Worm (Caenorhabditis elegans) whole organism, L2 larva: ENCODE measurements around the gene ZK1073.1.

Experiments
- C34F6.9 ChIP-seq: fragments of 150-350 bp; optimal IDR thresholded peaks from 2 replicates; lab custom pipeline; 2014; ENCODE audit warnings: missing biosample characterization, missing genetic modification characterization
- F13H6.1 ChIP-seq: sonication (generic microtip); optimal IDR thresholded peaks from 2 replicates; lab custom pipeline; 2016; ENCODE audit warnings: missing genetic modification characterization, missing compliant biosample characterization
- R02D3.7 ChIP-seq: fragments of 150-350 bp; optimal IDR thresholded peaks from 2 replicates; lab custom pipeline; 2014; ENCODE audit warnings: missing biosample characterization, missing genetic modification characterization
- Y55F3AM.14 ChIP-seq: fragments of 200-800 bp; sonication (Bioruptor generic); optimal IDR thresholded peaks from 2 replicates; lab custom pipeline; 2018; ENCODE audit warnings: mild to moderate bottlenecking, missing genetic modification characterization, missing compliant biosample characterization
- ZK546.5 ChIP-seq: sonication (generic microtip); optimal IDR thresholded peaks from 2 replicates; lab custom pipeline; 2017; ENCODE audit warnings: missing biosample characterization, missing genetic modification characterization
- alr-1 ChIP-seq: fragments of 150-350 bp; optimal IDR thresholded peaks from 2 replicates; lab custom pipeline; 2014; ENCODE audit warnings: missing biosample characterization, missing genetic modification characterization
- aly-2 ChIP-seq: fragments of 150-350 bp; optimal IDR thresholded peaks from 2 replicates; lab custom pipeline; 2014; ENCODE audit warnings: missing biosample characterization, missing genetic modification characterization
- ama-1 ChIP-seq: fragments of 150-350 bp; optimal IDR thresholded peaks from 2 replicates; lab custom pipeline; 2018; ENCODE audit warnings: inconsistent platforms
- blmp-1 ChIP-seq: sonication (generic microtip); optimal IDR thresholded peaks from 2 replicates; lab custom pipeline; 2017; ENCODE audit warnings: missing genetic modification characterization, mild to moderate bottlenecking, missing compliant biosample characterization, antibody characterized with exemption, moderate library complexity; ENCODE audit not compliant: insufficient read depth
- ceh-16 ChIP-seq: fragments of 150-350 bp; optimal IDR thresholded peaks from 2 replicates; lab custom pipeline; 2014; ENCODE audit warnings: missing biosample characterization, missing genetic modification characterization
- ceh-82 ChIP-seq: fragments of 150-350 bp; optimal IDR thresholded peaks from 2 replicates; lab custom pipeline; 2014; ENCODE audit warnings: missing biosample characterization, missing genetic modification characterization
- crh-2 ChIP-seq: sonication (generic microtip); optimal IDR thresholded peaks from 2 replicates; lab custom pipeline; 2017; ENCODE audit warnings: missing biosample characterization, missing genetic modification characterization
- dmd-4 ChIP-seq: sonication (generic microtip); optimal IDR thresholded peaks from 2 replicates; lab custom pipeline; 2017; ENCODE audit warnings: missing biosample characterization, missing genetic modification characterization
- egl-27 ChIP-seq: sonication (generic microtip); optimal IDR thresholded peaks from 3 replicates; lab custom pipeline; 2017; ENCODE audit warnings: missing biosample characterization, missing genetic modification reagents, missing genetic modification characterization
- elt-1 ChIP-seq: fragments of 150-350 bp; optimal IDR thresholded peaks from 2 replicates; lab custom pipeline; 2014; ENCODE audit warnings: missing biosample characterization, missing genetic modification characterization
- elt-3 ChIP-seq: sonication (generic microtip); optimal IDR thresholded peaks from 2 replicates; lab custom pipeline; 2017; ENCODE audit warnings: missing biosample characterization, missing genetic modification characterization
- fos-1 ChIP-seq: fragments of 150-350 bp; optimal IDR thresholded peaks from 2 replicates; lab custom pipeline; 2014; ENCODE audit warnings: missing biosample characterization, missing genetic modification characterization
- gmeb-1 ChIP-seq: fragments of 150-350 bp; optimal IDR thresholded peaks from 2 replicates; lab custom pipeline; 2014; ENCODE audit warnings: missing biosample characterization, missing genetic modification characterization
- lin-11 ChIP-seq: fragments of 150-350 bp; sonication (generic microtip); optimal IDR thresholded peaks from 2 replicates; lab custom pipeline; 2014; ENCODE audit warnings: missing biosample characterization, missing genetic modification characterization, inconsistent platforms, mixed read lengths
- lin-13 ChIP-seq: fragments of 150-350 bp; optimal IDR thresholded peaks from 2 replicates; lab custom pipeline; 2014; ENCODE audit warnings: missing biosample characterization, missing genetic modification reagents, missing genetic modification characterization
- lin-39 ChIP-seq: fragments of 150-350 bp; optimal IDR thresholded peaks from 2 replicates; lab custom pipeline; 2014; ENCODE audit warnings: missing biosample characterization, missing genetic modification reagents, missing genetic modification characterization
- lsy-2 ChIP-seq, 2 experiments: fragments of 150-350 bp in 1 of 2; sonication (generic microtip) in 1 of 2; optimal IDR thresholded peaks; 2 replicates each; lab custom pipeline; 2014 to 2017; ENCODE audit warnings: missing biosample characterization in 2 of 2, missing genetic modification characterization in 2 of 2
- mbf-1 ChIP-seq: sonication (generic microtip); optimal IDR thresholded peaks from 2 replicates; lab custom pipeline; 2017; ENCODE audit warnings: missing biosample characterization, missing genetic modification characterization
- mdl-1 ChIP-seq, 2 experiments: fragments of 150-350 bp in 1 of 2; sonication (generic microtip) in 1 of 2; optimal IDR thresholded peaks; 2 replicates each; lab custom pipeline; 2017; ENCODE audit warnings: missing biosample characterization in 2 of 2, missing genetic modification characterization in 2 of 2
- nhr-10 ChIP-seq: sonication (generic microtip); optimal IDR thresholded peaks from 2 replicates; lab custom pipeline; 2017; ENCODE audit warnings: missing biosample characterization, missing genetic modification characterization
- nhr-11 ChIP-seq: fragments of 150-350 bp; optimal IDR thresholded peaks from 2 replicates; lab custom pipeline; 2014; ENCODE audit warnings: missing biosample characterization, missing genetic modification characterization
- nhr-12 ChIP-seq: fragments of 150-350 bp; optimal IDR thresholded peaks from 2 replicates; lab custom pipeline; 2014; ENCODE audit warnings: missing biosample characterization, missing genetic modification characterization
- nhr-129 ChIP-seq: fragments of 150-350 bp; optimal IDR thresholded peaks from 2 replicates; lab custom pipeline; 2014; ENCODE audit warnings: missing biosample characterization, missing genetic modification characterization
- nhr-21 ChIP-seq: fragments of 150-350 bp; optimal IDR thresholded peaks from 2 replicates; lab custom pipeline; 2014; ENCODE audit warnings: missing biosample characterization, missing genetic modification characterization
- nhr-23 ChIP-seq: fragments of 150-350 bp; optimal IDR thresholded peaks from 2 replicates; lab custom pipeline; 2014; ENCODE audit warnings: missing biosample characterization, missing genetic modification reagents, missing genetic modification characterization
- nhr-237 ChIP-seq: fragments of 150-350 bp; optimal IDR thresholded peaks from 2 replicates; lab custom pipeline; 2014; ENCODE audit warnings: missing biosample characterization, missing genetic modification characterization
- nhr-25 ChIP-seq: fragments of 150-350 bp; sonication (generic microtip); optimal IDR thresholded peaks from 3 replicates; lab custom pipeline; 2014; ENCODE audit warnings: missing biosample characterization, missing genetic modification characterization
- nhr-6 ChIP-seq: fragments of 150-350 bp; optimal IDR thresholded peaks from 2 replicates; lab custom pipeline; 2014; ENCODE audit warnings: missing biosample characterization, missing genetic modification characterization
- nhr-77 ChIP-seq: fragments of 150-350 bp; optimal IDR thresholded peaks from 2 replicates; lab custom pipeline; 2014; ENCODE audit warnings: missing biosample characterization, missing genetic modification characterization
- sem-4 ChIP-seq: fragments of 150-350 bp; optimal IDR thresholded peaks from 2 replicates; lab custom pipeline; 2014; ENCODE audit warnings: missing biosample characterization, missing genetic modification reagents, missing genetic modification characterization
- skn-1 ChIP-seq: sonication (generic microtip); optimal IDR thresholded peaks from 2 replicates; lab custom pipeline; 2017; ENCODE audit warnings: missing biosample characterization, missing genetic modification characterization
- sma-9 ChIP-seq, 2 experiments: fragments of 150-350 bp in 1 of 2; sonication (generic microtip) in 1 of 2; optimal IDR thresholded peaks; 2 replicates each; lab custom pipeline; 2014 to 2016; ENCODE audit warnings: missing genetic modification characterization in 2 of 2, mild to moderate bottlenecking in 1 of 2, missing biosample characterization in 1 of 2, missing compliant biosample characterization in 1 of 2, missing genetic modification reagents in 1 of 2, moderate library complexity in 1 of 2
- snpc-4 ChIP-seq: fragments of 150-350 bp; optimal IDR thresholded peaks from 2 replicates; lab custom pipeline; 2014; ENCODE audit warnings: missing biosample characterization, missing genetic modification characterization
- unc-39 ChIP-seq: fragments of 150-350 bp; optimal IDR thresholded peaks from 2 replicates; lab custom pipeline; 2014; ENCODE audit warnings: missing biosample characterization, missing genetic modification characterization
- unc-55 ChIP-seq: fragments of 150-350 bp; sonication (generic microtip); optimal IDR thresholded peaks from 3 replicates; lab custom pipeline; 2014; ENCODE audit warnings: missing biosample characterization, missing genetic modification reagents, missing genetic modification characterization
- unc-62 ChIP-seq: fragments of 150-350 bp; optimal IDR thresholded peaks from 2 replicates; lab custom pipeline; 2014; ENCODE audit warnings: missing biosample characterization, missing genetic modification reagents, missing genetic modification characterization
- zag-1 ChIP-seq: fragments of 150-350 bp; optimal IDR thresholded peaks from 2 replicates; lab custom pipeline; 2014; ENCODE audit warnings: missing biosample characterization, missing genetic modification characterization
- ztf-1 ChIP-seq: fragments of 200-800 bp; sonication (Bioruptor generic); conservative IDR thresholded peaks from 2 replicates; pipeline ENCODE4 v1.3.6; 2022; ENCODE audit warnings: missing genetic modification characterization, missing compliant biosample characterization
- ztf-11 ChIP-seq: sonication (generic microtip); optimal IDR thresholded peaks from 2 replicates; lab custom pipeline; 2017; ENCODE audit warnings: missing biosample characterization, missing genetic modification characterization
- ztf-4 ChIP-seq: fragments of 150-350 bp; optimal IDR thresholded peaks from 2 replicates; lab custom pipeline; 2014; ENCODE audit warnings: missing biosample characterization, missing genetic modification characterization

Gene ZK1073.1

ce11 chrX:16151302-16151701 is 22.6 kb upstream of the ZK1073.1 start:
- TF ChIP-seq zag-1 (tag; lab: Kevin White, UChicago) (no peak), ztf-4 (tag; lab: Kevin White, UChicago) (no peak), lin-11 (tag; lab: Kevin White, UChicago) (no peak), nhr-77 (tag; lab: Kevin White, UChicago) (no peak), nhr-6 (tag; lab: Kevin White, UChicago) (no peak), ZK546.5 (tag; lab: Kevin White, UChicago) (no peak), sem-4 (tag; lab: Kevin White, UChicago) (no peak), alr-1 (tag; lab: Kevin White, UChicago) (no peak), F13H6.1 (tag; lab: Kevin White, UChicago) (no peak), dmd-4 (tag; lab: Kevin White, UChicago) (no peak), ztf-1 (GFP tag; lab: Robert Waterston, UW) (no peak), unc-39 (tag; lab: Kevin White, UChicago) (no peak), nhr-10 (tag; lab: Kevin White, UChicago) (no peak)

- no peak for TF ChIP-seq snpc-4 (tag; lab: Kevin White, UChicago)
- no peak for TF ChIP-seq crh-2
- TF ChIP-seq F13H6.1 (tag; lab: Kevin White, UChicago), result peak; percentile 18
- TF ChIP-seq lin-11 (tag; lab: Kevin White, UChicago), result no peak
- TF ChIP-seq C34F6.9 (tag; lab: Kevin White, UChicago), result no peak
- TF ChIP-seq unc-55 (GFP tag; lab: Kevin White, UChicago), result no peak
- TF ChIP-seq nhr-129 (tag; lab: Kevin White, UChicago), result peak; percentile 56
- peak; percentile 46 for TF ChIP-seq nhr-25 (tag; lab: Kevin White, UChicago)
- no peak for TF ChIP-seq dmd-4 (tag; lab: Kevin White, UChicago)
- TF ChIP-seq Y55F3AM.14 (GFP tag; lab: Kevin White, UChicago), result no peak
- TF ChIP-seq fos-1, result peak; percentile 52
- TF ChIP-seq sem-4 (tag; lab: Kevin White, UChicago), result no peak
- no peak for TF ChIP-seq elt-1
- TF ChIP-seq sma-9 (GFP tag; optimal IDR thresholded peaks at IDR 0.05; lab: Kevin White, UChicago), result peak; percentile 44
- no peak for TF ChIP-seq sma-9 (tag; optimal IDR thresholded peaks at IDR 0.05; lab: Kevin White, UChicago)
- no peak for TF ChIP-seq egl-27 (tag; lab: Kevin White, UChicago)
- TF ChIP-seq, all 48 proteins: peak for 5
Measured at ce11 chrX:16150153-16150552, 21.5 kb upstream of the ZK1073.1 start.

- TF ChIP-seq lsy-2 (tag; optimal IDR thresholded peaks at IDR 0.05; lab: Kevin White, UChicago), result peak; percentile 21 to 85
- no peak for TF ChIP-seq nhr-10 (tag; lab: Kevin White, UChicago)
- no peak for TF ChIP-seq unc-62 (GFP tag; lab: Kevin White, UChicago)
- no peak for TF ChIP-seq nhr-77 (tag; lab: Kevin White, UChicago)
- TF ChIP-seq F13H6.1 (tag; lab: Kevin White, UChicago), result peak; percentile 93
- TF ChIP-seq unc-55 (GFP tag; lab: Kevin White, UChicago), result peak; percentile 88
- peak; percentile 82 for TF ChIP-seq nhr-21 (tag; lab: Kevin White, UChicago)
- peak; percentile 60 for TF ChIP-seq ztf-11 (tag; lab: Kevin White, UChicago)
- TF ChIP-seq ceh-16, result peak; percentile 83
- TF ChIP-seq Y55F3AM.14 (GFP tag; lab: Kevin White, UChicago), result peak; percentile 58
- TF ChIP-seq ztf-1 (GFP tag; lab: Robert Waterston, UW), result no peak
- no peak for TF ChIP-seq dmd-4 (tag; lab: Kevin White, UChicago)
- peak; percentile 75 for TF ChIP-seq lin-13 (GFP tag; lab: Kevin White, UChicago)
- TF ChIP-seq mbf-1, result no peak
- TF ChIP-seq aly-2, result no peak
- TF ChIP-seq fos-1, result peak; percentile 61
- TF ChIP-seq skn-1 (tag; lab: Kevin White, UChicago), result no peak
- no peak for TF ChIP-seq elt-1
- TF ChIP-seq unc-39 (tag; lab: Kevin White, UChicago), result peak; percentile 81
- peak; percentile 94 for TF ChIP-seq sma-9 (GFP tag; optimal IDR thresholded peaks at IDR 0.05; lab: Kevin White, UChicago)
- no peak for TF ChIP-seq sma-9 (tag; optimal IDR thresholded peaks at IDR 0.05; lab: Kevin White, UChicago)
- peak; percentile 89 for TF ChIP-seq sem-4 (tag; lab: Kevin White, UChicago)
- TF ChIP-seq nhr-12 (tag; lab: Kevin White, UChicago), result no peak
- TF ChIP-seq mdl-1 (tag; optimal IDR thresholded peaks at IDR 0.05; lab: Kevin White, UChicago), result peak; percentile 49 to 86
- TF ChIP-seq R02D3.7 (tag; lab: Kevin White, UChicago), result no peak
- TF ChIP-seq ceh-82 (tag; lab: Kevin White, UChicago), result peak; percentile 69
- TF ChIP-seq ama-1 (lab: Kevin White, UChicago), result no peak
- no peak for TF ChIP-seq ZK546.5 (tag; lab: Kevin White, UChicago)
- TF ChIP-seq nhr-23 (tag; lab: Kevin White, UChicago), result no peak
- peak; percentile 68 for TF ChIP-seq lin-11 (tag; lab: Kevin White, UChicago)
- TF ChIP-seq alr-1 (tag; lab: Kevin White, UChicago), result no peak
- peak; percentile 84 for TF ChIP-seq egl-27 (tag; lab: Kevin White, UChicago)
- peak; percentile 92 for TF ChIP-seq zag-1 (tag; lab: Kevin White, UChicago)
- TF ChIP-seq gmeb-1 (tag; lab: Kevin White, UChicago), result peak; percentile 22
- TF ChIP-seq blmp-1 (tag; lab: Kevin White, UChicago), result peak; percentile 25
- TF ChIP-seq nhr-11, result no peak
- peak; percentile 81 for TF ChIP-seq nhr-25 (tag; lab: Kevin White, UChicago)
- peak; percentile 84 for TF ChIP-seq nhr-6 (tag; lab: Kevin White, UChicago)
- TF ChIP-seq nhr-237 (tag; lab: Kevin White, UChicago), result no peak
- peak; percentile 98 for TF ChIP-seq nhr-129 (tag; lab: Kevin White, UChicago)
- no peak for TF ChIP-seq elt-3
- TF ChIP-seq crh-2, result peak; percentile 63
- TF ChIP-seq lin-39 (tag; lab: Kevin White, UChicago), result peak; percentile 74
Measured at ce11 chrX:16147728-16148197, 19.1 kb upstream of the ZK1073.1 start.
